Worm (Caenorhabditis elegans) whole organism, early embryonic: ENCODE data around the gene itsn-1.

Experiments
- B0310.2 ChIP-seq: sonication (generic microtip); optimal IDR thresholded peaks from 2 replicates; lab custom pipeline; 2016; ENCODE audit warnings: mild to moderate bottlenecking, missing genetic modification characterization, missing compliant biosample characterization
- F13C5.2 ChIP-seq: sonication (generic microtip); optimal IDR thresholded peaks from 2 replicates; lab custom pipeline; 2017; ENCODE audit warnings: mild to moderate bottlenecking, missing genetic modification characterization, inconsistent platforms, missing compliant biosample characterization
- ama-1 ChIP-seq: fragments of 150-350 bp; optimal IDR thresholded peaks from 2 replicates; lab custom pipeline; 2014
- ceh-36 ChIP-seq: sonication (generic microtip); optimal IDR thresholded peaks from 2 replicates; lab custom pipeline; 2016; ENCODE audit warnings: missing genetic modification characterization, inconsistent platforms, missing compliant biosample characterization
- ets-7 ChIP-seq: sonication (generic microtip); optimal IDR thresholded peaks from 2 replicates; lab custom pipeline; 2016; ENCODE audit warnings: missing genotype, missing genetic modification characterization, missing compliant biosample characterization
- flt-1 ChIP-seq: fragments of 200-800 bp; sonication (Bioruptor generic); IDR thresholded peaks from 2 replicates; pipeline ENCODE4 v1.3.6; 2022; ENCODE audit warnings: missing genetic modification characterization, missing compliant biosample characterization
- hmbx-1 ChIP-seq: sonication (generic microtip); optimal IDR thresholded peaks from 2 replicates; lab custom pipeline; 2016; ENCODE audit warnings: mild to moderate bottlenecking, missing genetic modification characterization, missing compliant biosample characterization
- hmg-4 ChIP-seq: fragments of 200-800 bp; sonication (Bioruptor generic); optimal IDR thresholded peaks from 2 replicates; lab custom pipeline; 2018; ENCODE audit warnings: mild to moderate bottlenecking, missing genetic modification characterization, missing compliant biosample characterization
- hnd-1 ChIP-seq: sonication (generic microtip); optimal IDR thresholded peaks from 2 replicates; lab custom pipeline; 2016; ENCODE audit warnings: missing genetic modification characterization, missing compliant biosample characterization
- pes-1 ChIP-seq: fragments of 200-800 bp; sonication (Bioruptor generic); IDR thresholded peaks from 2 replicates; pipeline ENCODE4 v1.3.6; 2022; ENCODE audit warnings: missing genetic modification reagents, missing genetic modification characterization, missing compliant biosample characterization
- sea-1 ChIP-seq: fragments of 200-800 bp; sonication (Bioruptor generic); conservative IDR thresholded peaks from 2 replicates; pipeline ENCODE4 v1.3.6; 2022; ENCODE audit warnings: missing genetic modification characterization, missing compliant biosample characterization
- tbx-11 ChIP-seq: fragments of 200-800 bp; sonication (Bioruptor generic); IDR thresholded peaks from 2 replicates; pipeline ENCODE4 v1.3.6; 2022; ENCODE audit warnings: missing genetic modification characterization, missing compliant biosample characterization
- tbx-37 ChIP-seq: fragments of 200-800 bp; sonication (Bioruptor generic); conservative IDR thresholded peaks from 2 replicates; pipeline ENCODE4 v1.3.6; 2022; ENCODE audit warnings: missing genetic modification reagents, missing genetic modification characterization, missing compliant biosample characterization

DNA sequence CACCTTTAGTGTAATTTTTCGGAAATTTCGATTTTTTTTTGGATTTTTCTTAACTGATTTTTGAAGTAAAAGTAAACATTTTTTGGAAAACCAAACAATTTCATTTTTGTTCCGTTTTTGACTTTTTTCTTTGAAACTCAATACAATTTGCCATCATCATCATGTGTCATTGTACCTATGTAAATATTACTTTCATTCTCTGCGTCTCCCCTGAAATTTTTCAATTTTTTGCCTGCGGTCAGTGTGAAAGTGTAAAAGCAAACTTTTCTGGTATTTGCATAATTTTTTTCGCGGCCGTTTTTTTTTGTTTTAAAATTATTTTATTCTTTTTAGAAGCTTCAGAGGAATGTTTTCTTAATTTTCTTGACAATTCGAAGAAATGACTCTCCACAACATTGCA lies 25.8 kb upstream of the itsn-1 start, which contains the start of gene Y116A8C.29:
- no peak for TF ChIP-seq hmg-4
- TF ChIP-seq hnd-1 (tag; lab: Kevin White, UChicago) = no peak
- TF ChIP-seq flt-1 (GFP tag; lab: Robert Waterston, UW) = no peak
- no peak for TF ChIP-seq sea-1
- TF ChIP-seq ceh-36 = no peak
- no peak for TF ChIP-seq tbx-37 (GFP tag; lab: Robert Waterston, UW)
- no peak for TF ChIP-seq ama-1
- TF ChIP-seq tbx-11 (GFP tag; lab: Robert Waterston, UW) = no peak
- TF ChIP-seq B0310.2 (tag; lab: Kevin White, UChicago) = no peak
- no peak for TF ChIP-seq hmbx-1 (tag; lab: Kevin White, UChicago)
- TF ChIP-seq ets-7 (tag; lab: Kevin White, UChicago) = no peak
- TF ChIP-seq pes-1 = no peak
- no peak for TF ChIP-seq F13C5.2 (tag; lab: Kevin White, UChicago)
